Fruit fly (Drosophila melanogaster): ENCODE measurements around the gene RhoGAP71E.

dm6 chr3L:15583504-15583903 lies 5.2 kb upstream of the RhoGAP71E start, which contains the start of gene AIMP2:
- TF ChIP-seq Pif1A (GFP tag; optimal IDR thresholded peaks at IDR 0.05) (no peak), CG9948 (tag; optimal IDR thresholded peaks at IDR 0.05) (no peak), CG4496 (GFP tag; IDR thresholded peaks at IDR 0.05) (no peak), CG34367 (tag; optimal IDR thresholded peaks at IDR 0.05) (no peak), gl (tag; optimal IDR thresholded peaks at IDR 0.05) (no peak), CG10348 (GFP tag; IDR thresholded peaks at IDR 0.05) (no peak), fd96Ca (GFP tag; IDR thresholded peaks at IDR 0.05) (no peak)
